Worm (Caenorhabditis elegans): ENCODE results near the gene srbc-41.

ce11 chrV:1566776-1567175 lies 47.9 kb downstream of the srbc-41 start, which contains the start of gene cdc-25.2:
- TF ChIP-seq elt-1 (tag; optimal IDR thresholded peaks at IDR 0.05) (no peak), ZK546.5 (tag; optimal IDR thresholded peaks at IDR 0.05) (no peak)
